Fruit fly (Drosophila melanogaster): ENCODE data around the gene CG12594.

DNA sequence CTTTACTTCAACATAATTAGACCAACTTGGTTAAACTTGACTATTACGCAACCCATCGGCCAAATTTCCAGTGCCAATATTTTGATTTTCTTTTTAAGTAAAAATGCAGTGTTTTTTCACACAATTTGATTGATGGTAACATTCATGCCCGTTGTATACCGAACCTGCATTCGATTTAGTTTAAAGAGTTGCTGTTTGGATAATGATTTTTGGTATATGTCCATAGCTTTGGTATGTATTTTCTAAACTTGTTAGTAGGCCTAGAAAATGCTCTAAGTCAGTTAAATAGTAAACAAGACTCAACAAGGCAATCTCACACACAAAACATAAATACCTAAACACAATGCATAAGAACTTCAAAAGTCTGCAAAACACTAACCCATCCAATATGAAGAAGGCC lies 17.8 kb upstream of the CG12594 start, which contains the start of gene I-t:
- no peak for TF ChIP-seq Abd-B (GFP tag; optimal IDR thresholded peaks at IDR 0.05)
- TF ChIP-seq Dfd (GFP tag; optimal IDR thresholded peaks at IDR 0.05), result no peak

Data from whole organism, wandering third instar larva.